Fruit fly (Drosophila melanogaster) whole organism, embryonic: ENCODE data around the gene AlaRS.

Experiments
- Asciz ChIP-seq: fragments of 200-800 bp; sonication (Bioruptor generic); optimal IDR thresholded peaks from 2 replicates; lab custom pipeline; 2017; ENCODE audit warnings: missing biosample characterization, mild to moderate bottlenecking, missing genetic modification characterization, missing genetic modification reagents
- C15 ChIP-seq: fragments of 200-800 bp; sonication (Bioruptor generic); IDR thresholded peaks from 3 replicates; pipeline ENCODE4 v1.3.6; 2022; ENCODE audit warnings: missing biosample characterization, missing genetic modification characterization
- CG10462 ChIP-seq: fragments of 200-800 bp; sonication (Bioruptor generic); optimal IDR thresholded peaks from 2 replicates; lab custom pipeline; 2016; ENCODE audit warnings: missing biosample characterization, missing genetic modification characterization
- CG10543 ChIP-seq: fragments of 200-800 bp; sonication (Bioruptor generic); optimal IDR thresholded peaks from 3 replicates; lab custom pipeline; 2017; ENCODE audit warnings: missing biosample characterization, mild to moderate bottlenecking, missing genetic modification characterization, moderate library complexity
- CG12155 ChIP-seq: fragments of 200-800 bp; sonication (Bioruptor generic); optimal IDR thresholded peaks from 3 replicates; lab custom pipeline; 2016; ENCODE audit warnings: missing biosample characterization, missing genetic modification characterization
- CG12391 ChIP-seq: fragments of 200-800 bp; sonication (Bioruptor generic); optimal IDR thresholded peaks from 3 replicates; lab custom pipeline; 2018; ENCODE audit warnings: missing biosample characterization, mild to moderate bottlenecking, missing genetic modification characterization, moderate library complexity
- CG15479 ChIP-seq: fragments of 200-800 bp; sonication (Bioruptor generic); optimal IDR thresholded peaks from 3 replicates; lab custom pipeline; 2019; ENCODE audit warnings: missing biosample characterization, mild to moderate bottlenecking, missing genetic modification characterization, moderate library complexity
- CG16813 ChIP-seq: fragments of 200-800 bp; sonication (Bioruptor generic); IDR thresholded peaks from 3 replicates; pipeline ENCODE4 v1.3.6; 2022; ENCODE audit warnings: missing biosample characterization, missing genetic modification characterization; ENCODE audit not compliant: partially characterized antibody
- CG18262 ChIP-seq: fragments of 200-800 bp; optimal IDR thresholded peaks from 3 replicates; lab custom pipeline; 2019; ENCODE audit warnings: missing biosample characterization, mild to moderate bottlenecking, missing genetic modification characterization, moderate library complexity
- CG32772 ChIP-seq: fragments of 200-800 bp; sonication (Bioruptor generic); IDR thresholded peaks from 2 replicates; pipeline ENCODE4 v1.3.6; 2022; ENCODE audit warnings: missing biosample characterization, missing genetic modification characterization
- CG34376 ChIP-seq: fragments of 200-800 bp; sonication (Bioruptor generic); optimal IDR thresholded peaks from 2 replicates; lab custom pipeline; 2018; ENCODE audit warnings: missing biosample characterization, mild to moderate bottlenecking, missing genetic modification characterization
- CG3838 ChIP-seq: fragments of 200-800 bp; sonication (Bioruptor generic); optimal IDR thresholded peaks from 3 replicates; lab custom pipeline; 2016; ENCODE audit warnings: missing biosample characterization, missing genetic modification characterization
- CG7271 ChIP-seq: fragments of 200-800 bp; sonication (Bioruptor generic); optimal IDR thresholded peaks from 2 replicates; lab custom pipeline; 2018; ENCODE audit warnings: missing biosample characterization, mild to moderate bottlenecking, missing genetic modification characterization, moderate library complexity
- CG7372 ChIP-seq: fragments of 200-800 bp; sonication (Bioruptor generic); IDR thresholded peaks from 2 replicates; pipeline ENCODE4 v1.3.6; 2022; ENCODE audit warnings: missing biosample characterization, missing genetic modification characterization
- D19A ChIP-seq: fragments of 200-800 bp; optimal IDR thresholded peaks from 3 replicates; lab custom pipeline; 2019; ENCODE audit warnings: missing biosample characterization, mild to moderate bottlenecking, missing genetic modification characterization, moderate library complexity
- Eip74EF ChIP-seq, 2 experiments: fragments of 200-800 bp in 1 of 2; fragments of >200 bp in 1 of 2; sonication (Bioruptor generic) in 1 of 2; optimal IDR thresholded peaks; 2 replicates each; lab custom pipeline; 2017 to 2019; ENCODE audit warnings: missing biosample characterization in 2 of 2, missing genetic modification characterization in 2 of 2, mild to moderate bottlenecking in 1 of 2, moderate library complexity in 1 of 2
- HmgZ ChIP-seq: fragments of 200-800 bp; sonication (Bioruptor generic); optimal IDR thresholded peaks from 2 replicates; lab custom pipeline; 2018; ENCODE audit warnings: missing biosample characterization, mild to moderate bottlenecking, missing genetic modification characterization
- Kr ChIP-seq: fragments of 200-800 bp; sonication (Bioruptor generic); optimal IDR thresholded peaks from 2 replicates; lab custom pipeline; 2017; ENCODE audit warnings: missing biosample characterization, mild to moderate bottlenecking, missing genetic modification characterization
- MESR4 ChIP-seq: fragments of 200-800 bp; sonication (Bioruptor generic); optimal IDR thresholded peaks from 2 replicates; lab custom pipeline; 2018; ENCODE audit warnings: missing biosample characterization, mild to moderate bottlenecking, missing genetic modification characterization, moderate library complexity
- Optix ChIP-seq: fragments of 200-800 bp; sonication (Bioruptor generic); IDR thresholded peaks from 3 replicates; pipeline ENCODE4 v1.3.6; 2022; ENCODE audit warnings: missing biosample characterization, missing genetic modification characterization
- Sry-δ ChIP-seq: fragments of 200-800 bp; sonication (Bioruptor generic); optimal IDR thresholded peaks from 2 replicates; lab custom pipeline; 2016; ENCODE audit warnings: missing biosample characterization, missing genetic modification characterization
- Trl ChIP-seq, 3 experiments: fragments of >200 bp in 2 of 3; fragments of 200-800 bp in 1 of 3; sonication (Bioruptor generic) in 1 of 3; optimal IDR thresholded peaks; 2 replicates in 1 of 3; 3 replicates in 2 of 3; lab custom pipeline; 2016 to 2017; ENCODE audit warnings: missing biosample characterization in 1 of 3, missing genetic modification characterization in 1 of 3
- YL-1 ChIP-seq: fragments of 200-800 bp; sonication (Bioruptor generic); optimal IDR thresholded peaks from 3 replicates; lab custom pipeline; 2017; ENCODE audit warnings: missing biosample characterization, mild to moderate bottlenecking, missing genetic modification characterization
- amos ChIP-seq: fragments of 200-800 bp; sonication (Bioruptor generic); IDR thresholded peaks from 2 replicates; pipeline ENCODE4 v1.3.6; 2022; ENCODE audit warnings: missing biosample characterization, missing genetic modification characterization; ENCODE audit not compliant: partially characterized antibody
- ara ChIP-seq: fragments of 200-800 bp; sonication (Bioruptor generic); IDR thresholded peaks from 2 replicates; pipeline ENCODE4 v1.3.6; 2022; ENCODE audit warnings: missing biosample characterization, missing genetic modification characterization
- cato ChIP-seq: fragments of 200-800 bp; sonication (Bioruptor generic); optimal IDR thresholded peaks from 2 replicates; lab custom pipeline; 2016; ENCODE audit warnings: missing biosample characterization, missing genetic modification characterization, borderline replicate concordance
- chif ChIP-seq, 2 experiments: fragments of 200-800 bp; sonication (Bioruptor generic); optimal IDR thresholded peaks; 3 replicates each; lab custom pipeline; 2016; ENCODE audit warnings: missing biosample characterization in 2 of 2, missing genetic modification characterization in 2 of 2
- chinmo ChIP-seq: fragments of 200-800 bp; sonication (Bioruptor generic); IDR thresholded peaks from 4 replicates; pipeline ENCODE4 v1.3.6; 2022; ENCODE audit warnings: missing biosample characterization, missing genetic modification characterization; ENCODE audit not compliant: partially characterized antibody
- corto ChIP-seq: fragments of 200-800 bp; sonication (Bioruptor generic); optimal IDR thresholded peaks from 2 replicates; lab custom pipeline; 2016; ENCODE audit warnings: missing biosample characterization, mild to moderate bottlenecking, missing genetic modification characterization, moderate library complexity
- esg ChIP-seq: fragments of 200-800 bp; sonication (Bioruptor generic); conservative IDR thresholded peaks from 2 replicates; pipeline ENCODE4 v1.3.6; 2022; ENCODE audit warnings: missing biosample characterization, missing genetic modification characterization
- gcm ChIP-seq: fragments of 200-800 bp; sonication (Bioruptor generic); optimal IDR thresholded peaks from 2 replicates; lab custom pipeline; 2019; ENCODE audit warnings: missing biosample characterization, mild to moderate bottlenecking, missing genetic modification characterization, moderate library complexity
- jigr1 ChIP-seq: fragments of 200-800 bp; sonication (Bioruptor generic); IDR thresholded peaks from 3 replicates; pipeline ENCODE4 v1.3.6; 2022; ENCODE audit warnings: missing biosample characterization, missing genetic modification characterization
- lmd ChIP-seq: fragments of 200-800 bp; sonication (Bioruptor generic); IDR thresholded peaks from 2 replicates; pipeline ENCODE4 v1.3.6; 2022; ENCODE audit warnings: missing biosample characterization, missing genetic modification characterization
- nerfin-2 ChIP-seq: fragments of 200-800 bp; sonication (Bioruptor generic); IDR thresholded peaks from 2 replicates; pipeline ENCODE4 v1.3.6; 2022; ENCODE audit warnings: missing biosample characterization, missing genetic modification characterization; ENCODE audit not compliant: partially characterized antibody
- org-1 ChIP-seq: fragments of 200-800 bp; sonication (Bioruptor generic); optimal IDR thresholded peaks from 2 replicates; lab custom pipeline; 2017; ENCODE audit warnings: missing biosample characterization, missing genetic modification characterization
- prd ChIP-seq, 3 experiments: fragments of >200 bp in 2 of 3; fragments of 200-800 bp in 1 of 3; sonication (Bioruptor generic) in 1 of 3; optimal IDR thresholded peaks in 2 of 3; IDR thresholded peaks in 1 of 3; 2 replicates in 2 of 3; 3 replicates in 1 of 3; pipeline versions ENCODE4 v1.3.6 to Lab custom; 2017 to 2022; ENCODE audit warnings: missing biosample characterization in 1 of 3, missing genetic modification characterization in 1 of 3
- repo ChIP-seq: fragments of 200-800 bp; sonication (Bioruptor generic); optimal IDR thresholded peaks from 2 replicates; lab custom pipeline; 2016; ENCODE audit warnings: missing biosample characterization, missing genetic modification characterization
- rib ChIP-seq: fragments of 200-800 bp; sonication (Bioruptor generic); IDR thresholded peaks from 2 replicates; pipeline ENCODE4 v1.3.6; 2022; ENCODE audit warnings: missing biosample characterization, missing genetic modification characterization
- slou ChIP-seq: fragments of 200-800 bp; sonication (Bioruptor generic); optimal IDR thresholded peaks from 3 replicates; lab custom pipeline; 2016; ENCODE audit warnings: missing biosample characterization, missing genetic modification characterization
- sna ChIP-seq: fragments of 200-800 bp; sonication (Bioruptor generic); IDR thresholded peaks from 2 replicates; pipeline ENCODE4 v1.3.6; 2022; ENCODE audit warnings: missing biosample characterization, missing genetic modification characterization; ENCODE audit not compliant: partially characterized antibody
- sqz ChIP-seq: fragments of 200-800 bp; sonication (Bioruptor generic); optimal IDR thresholded peaks from 3 replicates; lab custom pipeline; 2018; ENCODE audit warnings: missing biosample characterization, mild to moderate bottlenecking, missing genetic modification characterization
- stc ChIP-seq: fragments of 200-800 bp; sonication (Bioruptor generic); IDR thresholded peaks from 2 replicates; pipeline ENCODE4 v1.3.6; 2022; ENCODE audit warnings: missing biosample characterization, missing genetic modification characterization
- unc-4 ChIP-seq: fragments of 200-800 bp; sonication (Bioruptor generic); IDR thresholded peaks from 2 replicates; pipeline ENCODE4 v1.3.6; 2022; ENCODE audit warnings: missing biosample characterization, missing genetic modification characterization; ENCODE audit not compliant: partially characterized antibody
- unpg ChIP-seq: fragments of 200-800 bp; sonication (Bioruptor generic); optimal IDR thresholded peaks from 3 replicates; lab custom pipeline; 2018; ENCODE audit warnings: missing biosample characterization, mild to moderate bottlenecking, missing genetic modification characterization, moderate library complexity
- vfl ChIP-seq: fragments of 200-800 bp; sonication (Bioruptor generic); optimal IDR thresholded peaks from 2 replicates; lab custom pipeline; 2016; ENCODE audit warnings: missing biosample characterization, missing genetic modification characterization
- z ChIP-seq: fragments of 200-800 bp; sonication (Bioruptor generic); IDR thresholded peaks from 3 replicates; pipeline ENCODE4 v1.3.6; 2022; ENCODE audit warnings: missing biosample characterization, missing genetic modification characterization

Gene AlaRS

DNA sequence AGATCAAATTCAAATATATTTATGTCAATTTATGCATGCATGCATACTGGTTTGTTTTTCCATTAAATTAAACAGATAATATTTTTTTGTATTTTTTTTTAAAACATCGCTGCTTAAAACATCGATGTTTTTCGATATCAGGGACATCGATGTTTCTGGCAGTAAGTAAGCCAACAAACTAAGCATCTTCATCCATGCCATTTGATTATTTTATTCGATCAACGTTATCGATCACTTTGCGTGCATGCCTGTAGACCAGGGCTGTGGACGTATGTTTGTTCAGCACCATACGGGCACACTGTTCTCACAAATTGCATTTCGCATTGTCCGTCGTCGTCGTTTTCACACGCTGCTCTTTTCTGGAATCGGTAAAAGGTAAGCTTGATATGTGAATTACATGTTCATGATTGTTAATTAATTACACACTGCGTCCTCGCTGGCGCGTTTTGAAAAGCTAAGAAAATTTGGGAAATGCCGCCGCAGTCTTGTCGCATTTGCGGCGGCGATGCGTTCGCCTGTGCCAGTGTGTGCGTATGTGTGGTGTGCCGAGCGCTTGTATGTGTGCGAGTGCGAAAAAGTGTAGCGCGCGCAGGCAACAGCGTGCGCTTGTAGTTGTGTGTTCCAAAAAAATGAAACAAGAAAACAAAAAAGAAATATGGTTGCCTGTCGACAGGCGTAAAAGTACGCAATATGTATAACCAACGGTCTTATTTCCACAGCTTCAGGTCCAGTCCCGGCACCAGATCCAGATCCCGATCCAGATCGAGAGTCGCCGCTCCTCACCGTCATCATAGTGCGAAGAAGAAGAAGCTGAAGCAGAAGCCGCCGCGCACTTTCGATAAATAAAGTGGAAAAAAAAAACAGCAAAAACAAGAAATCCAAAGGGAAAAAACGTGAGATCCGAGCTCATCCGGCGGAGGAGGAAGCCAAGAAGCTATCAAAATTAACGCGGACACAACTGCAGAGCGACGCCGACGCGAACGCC lies 22.0 kb upstream of the AlaRS start, which contains the start of gene emb (continued):
- TF ChIP-seq CG15479 (no peak), D19A (tag; lab: Kevin White, UChicago) (peak; percentile 19), lmd (GFP tag; lab: Robert Waterston, UW) (peak; percentile 21; the same call in 1 of the 2 replicates), HmgZ (tag; lab: Kevin White, UChicago) (peak; percentile 66), chinmo (GFP tag; lab: Robert Waterston, UW) (peak; percentile 98), esg (GFP tag; lab: Robert Waterston, UW) (no peak), sna (peak; percentile 93), Trl (optimal IDR thresholded peaks at IDR 0.05; lab: Kevin White, UChicago) (no peak), Trl (GFP tag; optimal IDR thresholded peaks at IDR 0.05; lab: Kevin White, UChicago) (peak; percentile 50), CG7372 (GFP tag; lab: Robert Waterston, UW) (no peak), Eip74EF (GFP tag; optimal IDR thresholded peaks at IDR 0.05; lab: Kevin White, UChicago) (no peak), sqz (GFP tag; lab: Kevin White, UChicago) (peak; percentile 67), CG18262 (tag; lab: Kevin White, UChicago) (peak; percentile 42), Kr (GFP tag; lab: Kevin White, UChicago) (no peak), jigr1 (GFP tag; lab: Robert Waterston, UW) (peak; percentile 57; the same call in 1 of the 3 replicates), CG10462 (no peak), Sry-δ (GFP tag; lab: Kevin White, UChicago) (peak; percentile 89), CG10543 (GFP tag; lab: Kevin White, UChicago) (no peak), vfl (peak; percentile 34), gcm (GFP tag; lab: Kevin White, UChicago) (no peak), chif (GFP tag; optimal IDR thresholded peaks at IDR 0.05; lab: Kevin White, UChicago) (peak; percentile 47 to 52), CG32772 (no peak), stc (GFP tag; lab: Robert Waterston, UW) (no peak), rib (peak; percentile 75), MESR4 (peak; percentile 95), cato (GFP tag; lab: Kevin White, UChicago) (peak; percentile 13), Optix (no peak), CG7271 (no peak), prd (optimal IDR thresholded peaks at IDR 0.05; lab: Kevin White, UChicago) (no peak), prd (GFP tag; IDR thresholded peaks at IDR 0.05; lab: Robert Waterston, UW) (peak; percentile 31; the same call in 1 of the 3 replicates), CG12155 (peak; percentile 28), CG16813 (peak; percentile 97), unpg (no peak), C15 (GFP tag; lab: Robert Waterston, UW) (no peak), corto (GFP tag; lab: Kevin White, UChicago) (no peak), nerfin-2 (GFP tag; lab: Robert Waterston, UW) (peak; percentile 100), org-1 (GFP tag; lab: Kevin White, UChicago) (no peak), CG3838 (peak; percentile 11), CG34376 (GFP tag; lab: Kevin White, UChicago) (peak; percentile 24), slou (GFP tag; lab: Kevin White, UChicago) (peak; percentile 2), unc-4 (GFP tag; lab: Robert Waterston, UW) (peak; percentile 87), Asciz (GFP tag; lab: Kevin White, UChicago) (no peak), z (GFP tag; lab: Robert Waterston, UW) (no peak), ara (GFP tag; lab: Robert Waterston, UW) (peak; percentile 42; the same call in 1 of the 2 replicates), amos (GFP tag; lab: Robert Waterston, UW) (peak; percentile 94), CG12391 (tag; lab: Kevin White, UChicago) (peak; percentile 80), repo (peak; percentile 19), YL-1 (GFP tag; lab: Kevin White, UChicago) (peak; percentile 85)
